Worm (Caenorhabditis elegans): ENCODE data around the gene ZK856.11.

The ZK856.11 gene

DNA sequence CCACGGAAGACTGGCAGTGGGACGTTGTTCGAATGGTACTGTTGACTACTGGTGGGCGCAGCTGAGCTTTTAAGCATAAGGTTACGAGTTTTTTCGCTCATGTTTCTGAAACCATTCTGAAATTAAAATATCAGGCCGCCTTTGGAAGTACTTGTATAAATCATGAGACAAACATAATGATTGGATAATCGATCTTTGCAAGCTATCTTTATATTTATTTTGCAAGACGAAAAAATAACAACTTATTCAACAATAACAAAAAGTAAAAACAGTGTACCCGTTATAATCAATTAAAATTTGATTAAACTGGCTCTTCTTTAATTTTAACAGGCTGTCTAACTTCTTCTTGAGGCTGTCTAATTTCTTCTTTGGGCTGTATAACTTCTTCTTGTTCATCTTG is 745 bp upstream of the ZK856.11 start, which contains the start of gene ZK856.16:
Gene ZK856.16 (minus strand): TSS at position 101 of the 400 bp plus-strand sequence.
- TF ChIP-seq C38D4.7 (GFP tag; optimal IDR thresholded peaks at IDR 0.05) (no peak), ets-4 (tag; optimal IDR thresholded peaks at IDR 0.05) (no peak), K09A11.1 (tag; optimal IDR thresholded peaks at IDR 0.05; ENCODE audit: insufficient read depth) (no peak), ttx-3 (tag; optimal IDR thresholded peaks at IDR 0.05) (no peak)

DNA sequence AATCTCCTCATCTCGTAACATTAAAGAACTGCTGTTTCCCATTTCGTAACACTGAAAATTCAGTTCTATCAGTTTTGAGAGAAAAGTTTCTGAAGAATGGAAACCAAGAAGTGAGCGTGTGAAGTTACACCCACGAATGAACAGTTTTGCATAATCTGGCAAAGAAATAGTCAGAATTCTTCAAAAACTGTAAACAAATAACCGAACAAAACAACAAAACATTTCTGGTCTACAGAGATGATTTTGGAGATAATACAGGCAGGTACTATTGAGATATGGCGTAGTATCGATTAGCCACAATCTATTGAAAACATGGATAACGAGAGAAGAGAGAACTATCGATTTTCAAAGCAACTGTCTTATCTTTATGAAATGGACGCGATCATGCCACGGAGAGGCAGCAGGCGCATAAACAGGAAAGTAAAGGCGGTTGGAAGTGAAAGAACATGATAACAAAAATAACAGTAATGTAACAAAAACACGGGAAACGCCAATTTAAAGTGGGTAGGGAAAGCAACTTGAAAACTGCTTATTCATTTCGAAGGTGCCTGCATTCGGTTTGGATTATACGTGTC is 1.2 kb downstream of the ZK856.11 start, which contains the start of gene chpf-1:
Gene chpf-1 (minus strand): TSS at position 51 of the 575 bp plus-strand sequence.
- TF ChIP-seq elt-2 (tag; optimal IDR thresholded peaks at IDR 0.05) (peak; percentile 41), K09A11.1 (tag; optimal IDR thresholded peaks at IDR 0.05; ENCODE audit: insufficient read depth) (no peak)

DNA sequence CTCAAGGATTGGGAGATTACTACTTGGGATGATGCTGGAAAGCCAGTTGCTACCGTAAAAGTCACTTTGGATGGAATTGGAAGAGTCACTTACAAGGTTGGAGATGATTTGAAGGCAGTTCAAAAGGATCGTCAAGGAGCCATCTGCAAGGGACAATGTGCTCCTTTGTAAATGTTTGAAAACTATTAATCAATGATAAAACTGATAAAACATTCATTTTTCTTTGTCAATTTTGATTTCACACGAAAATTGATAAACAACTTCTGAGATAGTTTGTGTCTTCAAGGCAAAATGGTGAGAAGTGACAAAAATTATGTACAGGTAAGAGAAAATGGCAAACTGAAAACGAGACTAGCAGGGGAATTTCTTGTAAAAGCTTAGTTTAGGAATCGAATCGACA is 2.4 kb downstream of the ZK856.11 start:
- no peak for TF ChIP-seq che-1 (tag; optimal IDR thresholded peaks at IDR 0.05)
- no peak for TF ChIP-seq C08G9.2 (tag; optimal IDR thresholded peaks at IDR 0.05)
- TF ChIP-seq ceh-31 (tag; optimal IDR thresholded peaks at IDR 0.05) = no peak
- TF ChIP-seq sdc-2 (tag; optimal IDR thresholded peaks at IDR 0.05) = no peak
- no peak for TF ChIP-seq sox-4 (tag; optimal IDR thresholded peaks at IDR 0.05)
- no peak for TF ChIP-seq pha-2 (tag; optimal IDR thresholded peaks at IDR 0.05)
- no peak for TF ChIP-seq pros-1 (tag; optimal IDR thresholded peaks at IDR 0.05)
- TF ChIP-seq npax-4 (tag; optimal IDR thresholded peaks at IDR 0.05) = no peak
- no peak for TF ChIP-seq lim-6 (tag; optimal IDR thresholded peaks at IDR 0.05)
- TF ChIP-seq pha-4 (tag; optimal IDR thresholded peaks at IDR 0.05) = no peak
- TF ChIP-seq madf-2 (tag; optimal IDR thresholded peaks at IDR 0.05) = no peak
- TF ChIP-seq hlh-30 (tag; optimal IDR thresholded peaks at IDR 0.05; ENCODE audit: insufficient read depth) = no peak
- no peak for TF ChIP-seq nhr-11 (tag; optimal IDR thresholded peaks at IDR 0.05)
- no peak for TF ChIP-seq odd-2 (tag; optimal IDR thresholded peaks at IDR 0.05)
- TF ChIP-seq rnt-1 (tag; optimal IDR thresholded peaks at IDR 0.05) = no peak
- TF ChIP-seq ttx-3 (tag; optimal IDR thresholded peaks at IDR 0.05) = no peak
- TF ChIP-seq tbx-2 (tag; optimal IDR thresholded peaks at IDR 0.05) = no peak
- TF ChIP-seq elt-2 (tag; optimal IDR thresholded peaks at IDR 0.05) = no peak

DNA sequence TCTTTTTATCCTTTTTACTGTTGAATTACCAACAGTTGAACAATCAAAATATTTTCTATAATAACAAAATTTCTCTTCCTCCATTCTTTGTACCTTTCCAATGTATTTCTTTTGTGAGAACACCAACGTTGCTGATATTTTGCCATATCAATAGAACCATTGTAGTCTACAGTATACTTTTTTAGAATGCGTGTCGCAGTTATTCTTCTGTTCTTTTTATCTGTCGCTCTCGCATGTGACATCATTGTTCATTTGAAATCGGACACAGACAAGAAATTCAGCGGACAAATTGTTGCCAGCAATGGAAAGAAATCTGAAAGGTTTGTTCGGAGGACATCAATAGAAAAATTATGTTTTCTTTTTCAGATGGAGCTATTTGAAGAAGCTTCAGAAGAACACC is 2.8 kb downstream of the ZK856.11 start, which contains the start of gene ZK856.7:
Gene ZK856.7 (plus strand): TSS at position 186 of the 400 bp plus-strand sequence.
- TF ChIP-seq madf-2 (tag; optimal IDR thresholded peaks at IDR 0.05) = no peak
- TF ChIP-seq ceh-45 (GFP tag; IDR thresholded peaks at IDR 0.05) = no peak

DNA sequence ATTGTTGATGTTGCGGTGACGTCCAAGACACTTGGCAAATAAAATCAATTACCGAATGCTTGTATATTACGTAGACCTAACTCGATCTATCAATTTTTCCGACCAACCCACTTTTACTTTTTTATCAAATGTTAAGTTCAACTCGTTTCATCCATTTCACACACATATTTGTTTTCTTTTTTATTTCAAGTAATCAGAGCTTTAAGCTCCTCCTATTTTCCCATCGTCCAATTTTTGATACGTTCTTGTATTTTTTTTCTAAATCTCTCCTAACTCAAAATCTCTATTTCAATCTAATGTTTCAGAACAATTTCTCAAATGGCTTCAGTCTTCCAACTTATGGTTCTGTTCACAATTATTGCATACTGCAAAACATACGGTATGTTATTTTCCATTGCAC is 6.4 kb downstream of the ZK856.11 start, which contains the start of gene ZK856.6:
Gene ZK856.6 (plus strand): TSS at position 301 of the 400 bp plus-strand sequence.
- no peak for TF ChIP-seq ceh-31 (tag; optimal IDR thresholded peaks at IDR 0.05)
- TF ChIP-seq pag-3 (tag; optimal IDR thresholded peaks at IDR 0.05; ENCODE audit: borderline replicate concordance) = no peak

DNA sequence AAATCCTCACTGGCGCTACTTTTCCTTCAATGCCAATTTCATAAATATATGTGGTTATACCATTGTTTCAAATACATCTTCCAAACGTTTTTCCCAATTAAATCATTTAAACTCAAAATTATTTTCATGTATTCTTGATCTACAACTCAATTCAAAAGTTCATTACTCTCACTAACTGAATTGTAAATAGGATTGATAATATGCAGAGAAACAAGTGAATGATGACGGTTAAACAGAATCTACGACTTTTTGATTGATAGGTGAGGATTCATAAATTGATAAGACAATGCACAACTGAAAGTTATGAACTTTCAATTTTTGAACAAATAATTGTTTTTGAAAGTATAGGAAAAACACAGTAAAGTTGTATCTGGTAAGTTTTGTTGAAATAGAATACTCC is 13.5 kb downstream of the ZK856.11 start:
- TF ChIP-seq lim-6 (tag; optimal IDR thresholded peaks at IDR 0.05) (no peak), rnt-1 (tag; optimal IDR thresholded peaks at IDR 0.05) (no peak), ttx-3 (tag; optimal IDR thresholded peaks at IDR 0.05) (no peak), ceh-18 (tag; optimal IDR thresholded peaks at IDR 0.05) (no peak), Y22D7AL.16 (tag; optimal IDR thresholded peaks at IDR 0.05) (no peak), npax-4 (tag; optimal IDR thresholded peaks at IDR 0.05) (no peak), ceh-31 (tag; optimal IDR thresholded peaks at IDR 0.05) (no peak), ceh-34 (tag; optimal IDR thresholded peaks at IDR 0.05) (no peak), sox-2 (GFP tag; IDR thresholded peaks at IDR 0.05) (no peak), nhr-232 (tag; optimal IDR thresholded peaks at IDR 0.05) (no peak), ceh-24 (tag; optimal IDR thresholded peaks at IDR 0.05) (no peak), nhr-11 (tag; optimal IDR thresholded peaks at IDR 0.05) (no peak), hlh-8 (tag; optimal IDR thresholded peaks at IDR 0.05) (no peak), ahr-1 (tag; optimal IDR thresholded peaks at IDR 0.05) (no peak), sdc-2 (tag; optimal IDR thresholded peaks at IDR 0.05) (no peak), pax-1 (tag; optimal IDR thresholded peaks at IDR 0.05) (no peak)
